Worm (Caenorhabditis elegans): Measurements from ENCODE around the gene EGAP1.5.

- TF ChIP-seq B0310.2 (tag; optimal IDR thresholded peaks at IDR 0.05) (no peak), aly-1 (tag; optimal IDR thresholded peaks at IDR 0.05) (no peak), ceh-36 (tag; optimal IDR thresholded peaks at IDR 0.05) (no peak), tbx-37 (GFP tag; conservative IDR thresholded peaks at IDR 0.05) (no peak), ets-7 (tag; optimal IDR thresholded peaks at IDR 0.05) (no peak), tra-4 (tag; optimal IDR thresholded peaks at IDR 0.05) (no peak), pes-1 (GFP tag; IDR thresholded peaks at IDR 0.05) (no peak), ama-1 (optimal IDR thresholded peaks at IDR 0.05) (no peak), scrt-1 (GFP tag; IDR thresholded peaks at IDR 0.05) (no peak), sea-1 (GFP tag; conservative IDR thresholded peaks at IDR 0.05) (no peak), tbx-11 (GFP tag; IDR thresholded peaks at IDR 0.05) (no peak), hmbx-1 (tag; optimal IDR thresholded peaks at IDR 0.05) (no peak)
Measured at ce11 chrIII:5898631-5899030, 32.9 kb upstream of the EGAP1.5 start.

Data from whole organism, early embryonic.